Fruit fly (Drosophila melanogaster): ENCODE measurements around the gene Kdm2.

Kdm2 gene

DNA sequence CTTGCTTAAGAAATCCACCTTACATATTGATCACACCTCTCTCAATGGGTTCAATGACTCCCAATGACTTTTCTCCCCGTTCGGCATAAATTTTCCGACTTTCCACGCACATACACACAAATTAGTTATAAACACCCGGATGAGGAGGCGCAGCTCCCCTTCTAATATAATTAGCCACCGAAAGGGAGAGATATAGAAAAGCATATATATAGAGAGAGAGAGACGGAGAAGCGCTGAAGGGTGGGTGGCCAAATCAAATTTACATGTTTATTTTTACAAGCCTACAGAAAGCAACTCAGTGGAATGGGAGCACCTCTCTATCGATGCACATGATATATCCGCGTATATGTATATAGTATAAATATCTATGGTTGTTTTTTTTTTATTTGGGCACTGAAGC, 23.6 kb upstream of the Kdm2 start:
- no peak for TF ChIP-seq noc (tag; optimal IDR thresholded peaks at IDR 0.05)

dm6 chr3R:9029411-9029810, 22.9 kb upstream of the Kdm2 start:
- no peak for TF ChIP-seq noc (tag; optimal IDR thresholded peaks at IDR 0.05)

DNA sequence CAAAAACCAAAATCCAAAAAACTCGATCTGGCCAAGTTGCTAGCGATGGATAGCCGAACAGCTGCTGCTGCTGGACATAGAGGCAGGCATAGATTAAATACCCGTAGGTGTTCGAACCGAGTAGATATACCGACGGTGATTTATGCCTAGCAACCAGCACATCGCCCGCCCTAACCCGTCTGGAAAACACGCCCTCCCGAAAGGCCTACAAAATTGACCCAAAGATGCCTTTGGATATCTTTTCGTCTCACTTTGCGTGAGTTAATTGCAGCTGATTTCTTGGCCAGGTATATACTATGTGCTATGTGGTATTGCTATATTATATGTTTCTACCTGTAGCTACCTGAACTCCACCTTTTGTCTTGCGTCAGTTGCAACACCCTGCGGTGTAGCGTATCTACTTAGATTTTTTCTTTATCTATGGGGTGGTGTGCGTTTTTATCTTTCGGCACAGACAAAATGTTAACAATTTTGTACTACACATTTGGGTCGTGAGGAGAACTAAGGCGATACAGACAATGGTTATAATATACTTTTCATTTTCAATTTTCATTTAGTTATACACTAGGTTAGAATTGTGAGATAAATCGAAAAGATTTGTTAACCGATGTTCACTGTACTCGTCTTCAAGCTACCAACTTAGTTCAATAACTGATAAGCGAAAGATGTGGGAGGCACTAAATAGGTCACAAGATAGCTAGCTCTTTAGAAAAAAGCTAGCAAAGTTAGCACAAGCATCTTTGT, 22.1 kb upstream of the Kdm2 start:
- no peak for TF ChIP-seq noc (tag; optimal IDR thresholded peaks at IDR 0.05)

DNA sequence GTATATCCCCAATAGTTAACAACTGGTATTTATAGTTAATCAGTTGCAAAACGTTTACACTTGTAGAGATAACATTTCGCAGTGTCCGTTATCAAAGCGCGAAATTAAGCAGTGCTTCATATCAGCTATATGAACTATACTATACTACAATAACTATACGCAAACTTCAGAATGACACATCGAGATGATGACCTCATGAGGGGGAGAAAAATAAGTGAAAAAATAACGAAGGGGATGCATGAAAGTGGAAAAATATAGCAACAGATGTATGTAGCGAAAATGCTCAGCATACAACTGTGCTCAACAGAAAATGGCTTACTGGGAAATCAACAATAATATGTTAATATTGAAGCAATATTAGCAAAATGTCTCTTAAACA, 21.6 kb upstream of the Kdm2 start:
- no peak for TF ChIP-seq noc (tag; optimal IDR thresholded peaks at IDR 0.05)

dm6 chr3R:9031797-9032418, 20.4 kb upstream of the Kdm2 start:
- TF ChIP-seq noc (tag; optimal IDR thresholded peaks at IDR 0.05): peak; percentile 85

- TF ChIP-seq noc (tag; optimal IDR thresholded peaks at IDR 0.05): peak; percentile 93
Observed at dm6 chr3R:9033619-9034401, 18.5 kb upstream of the Kdm2 start.

dm6 chr3R:9035252-9035651, 17.0 kb upstream of the Kdm2 start:
- no peak for TF ChIP-seq noc (tag; optimal IDR thresholded peaks at IDR 0.05)

DNA sequence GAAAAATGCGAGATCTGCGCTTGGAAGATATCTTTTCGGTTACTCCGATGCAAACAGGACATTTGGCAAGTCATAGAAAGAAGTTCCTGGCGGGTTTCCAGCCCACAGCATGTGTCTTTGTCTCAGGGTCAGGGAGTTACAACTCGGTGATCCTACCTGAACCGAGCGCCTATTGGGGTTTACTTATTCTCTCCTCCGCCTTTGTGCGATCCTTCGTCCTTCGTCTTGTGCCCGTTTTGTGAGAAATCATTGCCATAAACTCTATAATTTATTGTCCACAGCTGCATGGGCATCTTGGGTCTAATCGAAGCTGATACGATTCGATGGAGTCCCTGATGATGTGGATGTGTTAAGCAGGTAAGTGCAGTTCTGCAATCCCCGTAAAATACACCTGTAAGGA, 14.3 kb upstream of the Kdm2 start:
- no peak for TF ChIP-seq noc (tag; optimal IDR thresholded peaks at IDR 0.05)

- TF ChIP-seq noc (tag; optimal IDR thresholded peaks at IDR 0.05): no peak
Observed at dm6 chr3R:9038652-9039051, 13.6 kb upstream of the Kdm2 start, which contains the start of gene hyx. Gene hyx, plus strand, starts transcription at chr3R:9038760.

dm6 chr3R:9039448-9039847, 12.8 kb upstream of the Kdm2 start, which contains the start of gene neur:
Gene neur, minus strand, starts transcription at chr3R:9039471.
- no peak for TF ChIP-seq noc (tag; optimal IDR thresholded peaks at IDR 0.05)

- TF ChIP-seq noc (tag; optimal IDR thresholded peaks at IDR 0.05): no peak
Observed at dm6 chr3R:9043610-9044009, 8.7 kb upstream of the Kdm2 start.

DNA sequence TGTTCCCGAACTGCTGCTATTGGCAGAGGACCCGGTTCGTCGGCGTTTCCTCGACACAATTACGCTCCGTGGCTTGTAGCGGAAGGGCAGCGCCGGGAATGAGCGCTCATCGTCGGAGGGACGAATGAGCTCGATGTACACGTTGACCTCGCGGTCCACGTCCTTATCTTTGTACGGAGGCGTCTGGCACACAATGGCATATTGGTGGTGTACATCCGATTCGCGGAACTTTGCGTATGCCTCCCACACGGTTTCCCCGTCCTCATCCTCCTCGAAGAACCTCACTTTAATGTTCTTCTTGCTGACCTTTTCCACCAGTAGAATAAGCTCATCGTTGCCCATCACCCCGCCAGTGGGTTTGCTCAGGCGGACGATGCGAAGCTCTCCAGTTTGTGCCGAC, 6.6 kb upstream of the Kdm2 start:
- no peak for TF ChIP-seq noc (tag; optimal IDR thresholded peaks at IDR 0.05)

- no peak for TF ChIP-seq noc (tag; optimal IDR thresholded peaks at IDR 0.05)
Observed at dm6 chr3R:9046954-9047353, 5.3 kb upstream of the Kdm2 start.

- TF ChIP-seq noc (tag; optimal IDR thresholded peaks at IDR 0.05): peak; percentile 57
Observed at dm6 chr3R:9047561-9048465, 4.5 kb upstream of the Kdm2 start, which contains the start of gene Rel. Gene Rel, minus strand, starts transcription at chr3R:9047977.

DNA sequence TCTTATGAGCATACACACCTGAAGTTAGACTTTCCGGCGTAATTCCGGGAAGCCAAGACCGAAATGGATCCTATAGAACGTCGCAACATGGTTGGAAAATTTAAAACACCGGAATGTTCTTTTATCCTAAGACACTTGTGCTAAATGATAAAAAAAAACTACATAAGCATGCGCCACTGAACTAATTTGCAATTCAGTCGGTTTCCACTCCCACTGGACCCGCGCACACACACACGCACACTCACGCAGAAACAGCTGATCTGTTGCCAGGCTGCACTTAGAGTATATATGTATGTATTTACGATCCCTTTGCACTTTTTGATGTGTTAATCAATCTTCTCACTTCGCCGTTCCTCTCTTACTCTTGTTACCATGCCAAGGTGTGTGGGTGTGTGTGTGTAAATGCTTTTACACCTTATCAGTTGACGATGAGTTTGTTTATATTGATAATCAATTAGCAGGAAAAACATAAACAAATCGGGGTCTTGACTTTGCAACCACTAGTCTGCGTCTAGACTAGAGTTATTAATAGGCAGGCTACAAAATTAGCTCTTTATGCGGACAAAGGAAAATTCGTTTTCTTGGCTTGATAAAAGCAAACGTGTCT, 3.7 kb upstream of the Kdm2 start, which contains the start of gene Mst85C:
Gene Mst85C (plus strand): TSS at position 180 of the 607 bp plus-strand sequence.
- TF ChIP-seq noc (tag; optimal IDR thresholded peaks at IDR 0.05): no peak

Measured in whole organism, larva.